Fruit fly (Drosophila melanogaster) whole organism, embryonic: ENCODE results near the gene Fer2LCH.
A peak's percentile ranks its signal among the peaks of the same experiment; 100 is the strongest.

ENCODE experiments used
- CG1603 ChIP-seq: fragments of 200-800 bp; sonication (Bioruptor generic); optimal IDR thresholded peaks from 2 replicates; lab custom pipeline; 2019; ENCODE audit warnings: missing biosample characterization, mild to moderate bottlenecking, missing genetic modification characterization, moderate library complexity
- CG17328 ChIP-seq: fragments of 200-800 bp; sonication (Bioruptor generic); IDR thresholded peaks from 2 replicates; pipeline ENCODE4 v1.3.6; 2022; ENCODE audit warnings: missing biosample characterization, missing genetic modification characterization
- CG17802 ChIP-seq: fragments of 200-800 bp; sonication (Bioruptor generic); optimal IDR thresholded peaks from 2 replicates; lab custom pipeline; 2018; ENCODE audit warnings: missing biosample characterization, mild to moderate bottlenecking, missing genetic modification characterization, moderate library complexity
- CG2678 ChIP-seq: fragments of 200-800 bp; sonication (Bioruptor generic); optimal IDR thresholded peaks from 3 replicates; lab custom pipeline; 2019; ENCODE audit warnings: missing biosample characterization, mild to moderate bottlenecking, missing genetic modification characterization, moderate library complexity
- CG32772 ChIP-seq: fragments of 200-800 bp; sonication (Bioruptor generic); IDR thresholded peaks from 2 replicates; pipeline ENCODE4 v1.3.6; 2022; ENCODE audit warnings: missing biosample characterization, missing genetic modification characterization
- CG6791 ChIP-seq: fragments of 200-800 bp; sonication (Bioruptor generic); IDR thresholded peaks from 3 replicates; pipeline ENCODE4 v1.3.6; 2022; ENCODE audit warnings: missing biosample characterization, missing genetic modification characterization; ENCODE audit not compliant: partially characterized antibody
- CG8359 ChIP-seq: fragments of 200-800 bp; sonication (Bioruptor generic); optimal IDR thresholded peaks from 2 replicates; lab custom pipeline; 2017; ENCODE audit warnings: missing biosample characterization, mild to moderate bottlenecking, missing genetic modification characterization, borderline replicate concordance
- CTCF ChIP-seq: fragments of 200-800 bp; sonication (Bioruptor generic); optimal IDR thresholded peaks from 2 replicates; lab custom pipeline; 2017; ENCODE audit warnings: missing biosample characterization, mild to moderate bottlenecking, missing genetic modification characterization, moderate library complexity
- Chrac-16 ChIP-seq: fragments of 200-800 bp; sonication (Bioruptor generic); optimal IDR thresholded peaks from 3 replicates; lab custom pipeline; 2016; ENCODE audit warnings: missing biosample characterization, missing genetic modification characterization
- D ChIP-seq, 2 experiments: fragments of 200-800 bp in 1 of 2; fragments of >200 bp in 1 of 2; sonication (Bioruptor generic) in 1 of 2; optimal IDR thresholded peaks; 2 replicates in 1 of 2; 3 replicates in 1 of 2; lab custom pipeline; 2017; ENCODE audit warnings: mild to moderate bottlenecking in 1 of 2, missing biosample characterization in 1 of 2, missing genetic modification characterization in 1 of 2, missing genetic modification reagents in 1 of 2
- E2f2 ChIP-seq: fragments of 200-800 bp; sonication (Bioruptor generic); IDR thresholded peaks from 2 replicates; pipeline ENCODE4 v1.3.6; 2022; ENCODE audit warnings: missing biosample characterization, missing genetic modification characterization
- Ets65A ChIP-seq: fragments of 200-800 bp; sonication (Bioruptor generic); peaks from one replicate; lab custom pipeline; 2016; ENCODE audit warnings: missing biosample characterization, missing genetic modification characterization
- HmgD ChIP-seq: fragments of 200-800 bp; sonication (Bioruptor generic); optimal IDR thresholded peaks from 3 replicates; lab custom pipeline; 2016; ENCODE audit warnings: missing biosample characterization, missing genetic modification characterization
- MESR4 ChIP-seq: fragments of 200-800 bp; sonication (Bioruptor generic); optimal IDR thresholded peaks from 2 replicates; lab custom pipeline; 2018; ENCODE audit warnings: missing biosample characterization, mild to moderate bottlenecking, missing genetic modification characterization, moderate library complexity
- Oli ChIP-seq: fragments of 200-800 bp; sonication (Bioruptor generic); optimal IDR thresholded peaks from 2 replicates; lab custom pipeline; 2018; ENCODE audit warnings: missing biosample characterization, mild to moderate bottlenecking, missing genetic modification characterization, moderate library complexity
- Opbp ChIP-seq: fragments of 200-800 bp; sonication (Bioruptor generic); IDR thresholded peaks from 3 replicates; pipeline ENCODE4 v1.3.6; 2022; ENCODE audit warnings: missing biosample characterization, missing genetic modification characterization; ENCODE audit not compliant: partially characterized antibody
- Ravus ChIP-seq: fragments of 200-800 bp; sonication (Bioruptor generic); IDR thresholded peaks from 2 replicates; pipeline ENCODE4 v1.3.6; 2022; ENCODE audit warnings: missing biosample characterization, missing genetic modification characterization
- Sry-β ChIP-seq: fragments of 200-800 bp; sonication (Bioruptor generic); optimal IDR thresholded peaks from 2 replicates; lab custom pipeline; 2018; ENCODE audit warnings: missing biosample characterization, mild to moderate bottlenecking, missing genetic modification characterization, moderate library complexity
- Vsx1 ChIP-seq: fragments of 200-800 bp; sonication (Bioruptor generic); optimal IDR thresholded peaks from 2 replicates; lab custom pipeline; 2017; ENCODE audit warnings: missing biosample characterization, mild to moderate bottlenecking, missing genetic modification characterization, missing genetic modification reagents
- bsh ChIP-seq, 2 experiments: fragments of 200-800 bp; sonication (Bioruptor generic); optimal IDR thresholded peaks; 2 replicates each; lab custom pipeline; 2017 to 2018; ENCODE audit warnings: mild to moderate bottlenecking in 2 of 2, missing biosample characterization in 2 of 2, missing genetic modification characterization in 2 of 2, moderate library complexity in 1 of 2
- cwo ChIP-seq: fragments of 200-800 bp; sonication (Bioruptor generic); optimal IDR thresholded peaks from 3 replicates; lab custom pipeline; 2017; ENCODE audit warnings: missing biosample characterization, missing genetic modification characterization, mild to moderate bottlenecking, moderate library complexity, missing genetic modification reagents
- en ChIP-seq: fragments of 200-800 bp; sonication (Bioruptor generic); optimal IDR thresholded peaks from 2 replicates; lab custom pipeline; 2016; ENCODE audit warnings: missing biosample characterization, missing genetic modification characterization
- exex ChIP-seq: fragments of 200-800 bp; sonication (Bioruptor generic); optimal IDR thresholded peaks from 4 replicates; lab custom pipeline; 2018; ENCODE audit warnings: missing biosample characterization, mild to moderate bottlenecking, missing genetic modification characterization, moderate library complexity
- gcm ChIP-seq: fragments of 200-800 bp; sonication (Bioruptor generic); optimal IDR thresholded peaks from 2 replicates; lab custom pipeline; 2019; ENCODE audit warnings: missing biosample characterization, mild to moderate bottlenecking, missing genetic modification characterization, moderate library complexity
- grn ChIP-seq: fragments of 200-800 bp; sonication (Bioruptor generic); optimal IDR thresholded peaks from 3 replicates; lab custom pipeline; 2017; ENCODE audit warnings: missing biosample characterization, missing genetic modification characterization
- her ChIP-seq: fragments of 200-800 bp; sonication (Bioruptor generic); optimal IDR thresholded peaks from 2 replicates; lab custom pipeline; 2016; ENCODE audit warnings: missing biosample characterization, missing genetic modification characterization
- hkb ChIP-seq, 2 experiments: fragments of 200-800 bp in 1 of 2; fragments of >200 bp in 1 of 2; sonication (Bioruptor generic) in 1 of 2; IDR thresholded peaks in 1 of 2; optimal IDR thresholded peaks in 1 of 2; 2 replicates each; pipeline versions ENCODE4 v1.3.6 to Lab custom; 2017 to 2022; ENCODE audit warnings: missing biosample characterization in 1 of 2, missing genetic modification characterization in 1 of 2
- otp ChIP-seq: fragments of 200-800 bp; sonication (Bioruptor generic); IDR thresholded peaks from 3 replicates; pipeline ENCODE4, ENCODE4 v1.3.6; 2022; ENCODE audit warnings: missing biosample characterization, missing genetic modification characterization
- psq ChIP-seq: fragments of 200-800 bp; sonication (Bioruptor generic); optimal IDR thresholded peaks from 2 replicates; lab custom pipeline; 2017; ENCODE audit warnings: missing biosample characterization, missing genetic modification characterization
- rib ChIP-seq: fragments of 200-800 bp; sonication (Bioruptor generic); IDR thresholded peaks from 2 replicates; pipeline ENCODE4 v1.3.6; 2022; ENCODE audit warnings: missing biosample characterization, missing genetic modification characterization
- schlank ChIP-seq: fragments of 200-800 bp; sonication (Bioruptor generic); optimal IDR thresholded peaks from 2 replicates; lab custom pipeline; 2018; ENCODE audit warnings: missing biosample characterization, mild to moderate bottlenecking, missing genetic modification characterization
- scrt ChIP-seq: fragments of 200-800 bp; sonication (Bioruptor generic); optimal IDR thresholded peaks from 2 replicates; lab custom pipeline; 2018; ENCODE audit warnings: missing biosample characterization, mild to moderate bottlenecking, missing genetic modification characterization, moderate library complexity
- stwl ChIP-seq: fragments of 200-800 bp; sonication (Bioruptor generic); optimal IDR thresholded peaks from 3 replicates; lab custom pipeline; 2018; ENCODE audit warnings: missing biosample characterization, mild to moderate bottlenecking, missing genetic modification characterization, moderate library complexity
- sug ChIP-seq: fragments of 200-800 bp; optimal IDR thresholded peaks from 2 replicates; lab custom pipeline; 2019; ENCODE audit warnings: missing biosample characterization, mild to moderate bottlenecking, missing genetic modification characterization, moderate library complexity
- toy ChIP-seq: fragments of 200-800 bp; sonication (Bioruptor generic); IDR thresholded peaks from 2 replicates; pipeline ENCODE4 v1.3.6; 2022; ENCODE audit warnings: missing biosample characterization, missing genetic modification characterization
- ttk ChIP-seq: fragments of 200-800 bp; sonication (Bioruptor generic); IDR thresholded peaks from 2 replicates; pipeline ENCODE4 v2.1.2; 2022; ENCODE audit warnings: missing biosample characterization, missing genetic modification characterization
- zfh1 ChIP-seq: fragments of 200-800 bp; sonication (Bioruptor generic); IDR thresholded peaks from 3 replicates; pipeline ENCODE4 v1.3.6; 2022; ENCODE audit warnings: missing biosample characterization, missing genetic modification characterization

The Fer2LCH gene

dm6 chr3R:30427805-30428359 lies 40.3 kb downstream of the Fer2LCH start, which contains the start of gene CG2218 (continued):
- TF ChIP-seq otp (GFP tag; lab: Robert Waterston, UW) (no peak), psq (GFP tag; lab: Kevin White, UChicago) (no peak), CG6791 (peak; percentile 53; the same call in 1 of the 3 replicates), schlank (tag; lab: Kevin White, UChicago) (no peak), ttk (GFP tag; lab: Robert Waterston, UW) (no peak), stwl (tag; lab: Kevin White, UChicago) (peak; percentile 95), CG32772 (GFP tag; lab: Robert Waterston, UW) (no peak), Opbp (GFP tag; lab: Robert Waterston, UW) (peak; percentile 65; the same call in 2 of the 3 replicates), CG8359 (no peak), gcm (no peak), her (GFP tag; lab: Kevin White, UChicago) (peak; percentile 11), Chrac-16 (no peak), E2f2 (GFP tag; lab: Robert Waterston, UW) (peak; percentile 99), grn (no peak), en (GFP tag; lab: Kevin White, UChicago) (no peak), hkb (optimal IDR thresholded peaks at IDR 0.05; lab: Kevin White, UChicago) (no peak), hkb (GFP tag; IDR thresholded peaks at IDR 0.05; lab: Robert Waterston, UW) (peak; percentile 33; the same call in 1 of the 2 replicates), Ravus (GFP tag; lab: Robert Waterston, UW) (no peak), CG1603 (tag; lab: Kevin White, UChicago) (no peak), Oli (tag; lab: Kevin White, UChicago) (no peak), CG17328 (no peak), CG17802 (no peak), zfh1 (GFP tag; lab: Robert Waterston, UW) (no peak), CTCF (GFP tag; lab: Kevin White, UChicago) (peak; percentile 54), D (optimal IDR thresholded peaks at IDR 0.05; lab: Kevin White, UChicago) (peak; percentile 10), D (GFP tag; optimal IDR thresholded peaks at IDR 0.05; lab: Kevin White, UChicago) (no peak), Ets65A (no peak), CG2678 (tag; lab: Kevin White, UChicago) (no peak), HmgD (GFP tag; lab: Kevin White, UChicago) (peak; percentile 76), MESR4 (GFP tag; lab: Kevin White, UChicago) (peak; percentile 93), scrt (GFP tag; lab: Kevin White, UChicago) (no peak), Vsx1 (GFP tag; lab: Kevin White, UChicago) (no peak), toy (GFP tag; lab: Robert Waterston, UW) (no peak), Sry-β (no peak)

- TF ChIP-seq sug (peak; percentile 94), Ets65A (peak; percentile 52), cwo (GFP tag; lab: Kevin White, UChicago) (peak; percentile 2), exex (tag; lab: Kevin White, UChicago) (peak; percentile 88), rib (no peak), bsh (GFP tag; optimal IDR thresholded peaks at IDR 0.05; lab: Kevin White, UChicago) (no peak)
Measured at dm6 chr3R:30428459-30428858, 40.9 kb downstream of the Fer2LCH start, which contains the start of gene CG15533. CG15533 (plus strand) TSS chr3R:30428820.
